Fruit fly (Drosophila melanogaster): ENCODE measurements around the gene HemK1.

DNA sequence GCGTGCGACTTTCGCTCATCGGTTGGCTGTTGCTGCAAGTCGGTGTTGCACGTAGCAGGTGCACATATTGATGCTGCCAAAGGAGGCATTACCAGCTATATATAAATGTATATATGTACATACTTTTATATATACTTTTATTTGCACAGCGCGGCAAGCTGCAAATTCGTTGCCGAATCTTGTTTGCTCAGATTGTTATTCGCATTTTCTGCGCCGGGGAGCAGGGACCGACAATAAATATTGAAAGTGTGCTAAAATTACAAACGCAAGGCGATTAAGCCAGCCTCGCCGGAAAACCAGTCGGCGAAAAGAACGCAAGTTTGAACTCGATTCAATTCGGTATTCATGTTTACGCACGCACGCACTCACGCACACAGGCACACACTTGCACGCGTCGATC is 2.7 kb downstream of the HemK1 start:
- TF ChIP-seq CG8478 (optimal IDR thresholded peaks at IDR 0.05) (no peak), CTCF (optimal IDR thresholded peaks at IDR 0.05) (no peak)

All from S2 (cell line).